Worm (Caenorhabditis elegans) whole organism, L1 larva: ENCODE measurements around the gene clec-170.

Experiments
- F16B12.6 ChIP-seq: fragments of 150-350 bp; optimal IDR thresholded peaks from 2 replicates; lab custom pipeline; 2014; ENCODE audit warnings: missing biosample characterization, missing genetic modification characterization
- aly-2 ChIP-seq: fragments of 150-350 bp; optimal IDR thresholded peaks from 2 replicates; lab custom pipeline; 2014; ENCODE audit warnings: missing biosample characterization, missing genetic modification characterization
- ama-1 ChIP-seq: fragments of 150-350 bp; optimal IDR thresholded peaks from 2 replicates; lab custom pipeline; 2014
- blmp-1 ChIP-seq: fragments of 150-350 bp; optimal IDR thresholded peaks from 2 replicates; lab custom pipeline; 2014; ENCODE audit warnings: missing biosample characterization, missing genetic modification characterization
- ceh-63 ChIP-seq: fragments of 200-800 bp; sonication (Bioruptor generic); optimal IDR thresholded peaks from 2 replicates; lab custom pipeline; 2018; ENCODE audit warnings: mild to moderate bottlenecking, missing genetic modification characterization, missing compliant biosample characterization
- ceh-82 ChIP-seq, 3 experiments: fragments of 150-350 bp in 1 of 3; sonication (generic microtip) in 2 of 3; optimal IDR thresholded peaks; 2 replicates each; lab custom pipeline; 2014 to 2017; ENCODE audit warnings: missing biosample characterization in 3 of 3, missing genetic modification characterization in 3 of 3
- ceh-88 ChIP-seq: fragments of 200-800 bp; sonication (Bioruptor generic); IDR thresholded peaks from 2 replicates; pipeline ENCODE4 v1.3.6; 2022; ENCODE audit warnings: missing genetic modification characterization, missing compliant biosample characterization
- ceh-90 ChIP-seq: sonication (generic microtip); optimal IDR thresholded peaks from 2 replicates; lab custom pipeline; 2016; ENCODE audit warnings: missing genetic modification characterization, missing compliant biosample characterization
- dsc-1 ChIP-seq: sonication (generic microtip); optimal IDR thresholded peaks from 2 replicates; lab custom pipeline; 2016; ENCODE audit warnings: mild to moderate bottlenecking, missing genetic modification characterization, missing compliant biosample characterization
- efl-1 ChIP-seq, 4 experiments: fragments of 150-350 bp; optimal IDR thresholded peaks in 3 of 4; peaks in 1 of 4; 1 replicate in 1 of 4; 2 replicates in 3 of 4; lab custom pipeline; 2014; ENCODE audit warnings: missing biosample characterization in 2 of 4, missing genetic modification characterization in 2 of 4, missing genetic modification reagents in 2 of 4
- egl-27 ChIP-seq, 2 experiments: fragments of 150-350 bp in 1 of 2; sonication (generic microtip); optimal IDR thresholded peaks; 3 replicates each; lab custom pipeline; 2017 to 2018; ENCODE audit warnings: missing biosample characterization in 2 of 2, missing genetic modification characterization in 2 of 2, missing genetic modification reagents in 2 of 2
- elt-2 ChIP-seq: sonication (generic microtip); optimal IDR thresholded peaks from 2 replicates; lab custom pipeline; 2016; ENCODE audit warnings: missing genetic modification characterization, mild to moderate bottlenecking, inconsistent platforms, missing compliant biosample characterization, missing genetic modification reagents
- elt-3 ChIP-seq, 6 experiments: fragments of 150-350 bp in 1 of 6; sonication (generic microtip); optimal IDR thresholded peaks; 2 replicates each; lab custom pipeline; 2017 to 2018; ENCODE audit warnings: missing biosample characterization in 6 of 6, missing genetic modification characterization in 6 of 6, inconsistent platforms in 1 of 6
- fkh-10 ChIP-seq: sonication (generic microtip); optimal IDR thresholded peaks from 2 replicates; lab custom pipeline; 2017; ENCODE audit warnings: missing biosample characterization, missing genetic modification reagents, missing genetic modification characterization
- fkh-4 ChIP-seq: sonication (generic microtip); optimal IDR thresholded peaks from 2 replicates; lab custom pipeline; 2016; ENCODE audit warnings: missing compliant biosample characterization, missing genetic modification characterization, borderline replicate concordance
- fkh-8 ChIP-seq: sonication (generic microtip); optimal IDR thresholded peaks from 2 replicates; lab custom pipeline; 2016; ENCODE audit warnings: mild to moderate bottlenecking, missing genetic modification characterization, missing compliant biosample characterization
- grh-1 ChIP-seq: fragments of 200-800 bp; sonication (Bioruptor generic); IDR thresholded peaks from 2 replicates; pipeline ENCODE4 v1.3.6; 2022; ENCODE audit warnings: missing genetic modification reagents, missing genetic modification characterization, missing compliant biosample characterization
- isw-1 ChIP-seq: fragments of 200-800 bp; sonication (Bioruptor generic); IDR thresholded peaks from 2 replicates; pipeline ENCODE4 v1.3.6; 2022; ENCODE audit warnings: missing genetic modification characterization, missing compliant biosample characterization
- jun-1 ChIP-seq: fragments of 150-350 bp; optimal IDR thresholded peaks from 2 replicates; lab custom pipeline; 2014; ENCODE audit warnings: missing biosample characterization, missing genetic modification reagents, missing genetic modification characterization
- lin-13 ChIP-seq: fragments of 150-350 bp; optimal IDR thresholded peaks from 2 replicates; lab custom pipeline; 2014; ENCODE audit warnings: missing biosample characterization, missing genetic modification reagents, missing genetic modification characterization
- lin-14 ChIP-seq: fragments of 200-800 bp; sonication (Bioruptor generic); optimal IDR thresholded peaks from 2 replicates; lab custom pipeline; 2018; ENCODE audit warnings: mild to moderate bottlenecking, missing genetic modification characterization, moderate library complexity, missing compliant biosample characterization
- lin-15B ChIP-seq: fragments of 150-350 bp; sonication (generic microtip); optimal IDR thresholded peaks from 3 replicates; lab custom pipeline; 2014; ENCODE audit warnings: missing biosample characterization, missing genetic modification characterization
- lin-35 ChIP-seq, 2 experiments: fragments of 150-350 bp; optimal IDR thresholded peaks; 2 replicates each; lab custom pipeline; 2014; ENCODE audit warnings: missing biosample characterization in 2 of 2, missing genetic modification characterization in 2 of 2, missing genetic modification reagents in 2 of 2
- lin-39 ChIP-seq: fragments of 150-350 bp; optimal IDR thresholded peaks from 2 replicates; lab custom pipeline; 2014; ENCODE audit warnings: missing biosample characterization, missing genetic modification reagents, missing genetic modification characterization
- lsy-2 ChIP-seq, 2 experiments: fragments of 150-350 bp; optimal IDR thresholded peaks; 2 replicates each; lab custom pipeline; 2014; ENCODE audit warnings: missing biosample characterization in 2 of 2, missing genetic modification characterization in 2 of 2
- mab-9 ChIP-seq: fragments of 200-800 bp; sonication (Bioruptor generic); IDR thresholded peaks from 2 replicates; pipeline ENCODE4 v1.3.6; 2022; ENCODE audit warnings: missing genetic modification reagents, missing genetic modification characterization, missing compliant biosample characterization
- mdl-1 ChIP-seq, 2 experiments: fragments of 150-350 bp; optimal IDR thresholded peaks; 2 replicates each; lab custom pipeline; 2014 to 2017; ENCODE audit warnings: missing biosample characterization in 2 of 2, missing genetic modification characterization in 2 of 2, inconsistent platforms in 1 of 2
- mef-2 ChIP-seq: fragments of 150-350 bp; optimal IDR thresholded peaks from 2 replicates; lab custom pipeline; 2014; ENCODE audit warnings: missing biosample characterization, missing genetic modification characterization
- mep-1 ChIP-seq: fragments of 150-350 bp; optimal IDR thresholded peaks from 2 replicates; lab custom pipeline; 2014; ENCODE audit warnings: missing biosample characterization, missing genetic modification characterization
- nhr-11 ChIP-seq: fragments of 150-350 bp; optimal IDR thresholded peaks from 2 replicates; lab custom pipeline; 2014; ENCODE audit warnings: missing biosample characterization, missing genetic modification characterization
- nhr-12 ChIP-seq: sonication (generic microtip); optimal IDR thresholded peaks from 2 replicates; lab custom pipeline; 2017; ENCODE audit warnings: missing biosample characterization, missing genetic modification characterization
- nhr-19 ChIP-seq: fragments of 200-800 bp; sonication (Bioruptor generic); conservative IDR thresholded peaks from 2 replicates; pipeline ENCODE4 v1.3.6; 2022; ENCODE audit warnings: missing genetic modification characterization, missing compliant biosample characterization
- nhr-20 ChIP-seq: sonication (generic microtip); optimal IDR thresholded peaks from 2 replicates; lab custom pipeline; 2016; ENCODE audit warnings: mild to moderate bottlenecking, missing genetic modification characterization, missing compliant biosample characterization
- nhr-28 ChIP-seq: fragments of 150-350 bp; optimal IDR thresholded peaks from 2 replicates; lab custom pipeline; 2014; ENCODE audit warnings: missing biosample characterization, missing genetic modification characterization
- nhr-47 ChIP-seq: sonication (generic microtip); optimal IDR thresholded peaks from 2 replicates; lab custom pipeline; 2016; ENCODE audit warnings: mild to moderate bottlenecking, missing genetic modification characterization, moderate library complexity, missing compliant biosample characterization
- nhr-76 ChIP-seq: sonication (generic microtip); optimal IDR thresholded peaks from 2 replicates; lab custom pipeline; 2017; ENCODE audit warnings: missing biosample characterization, missing genetic modification characterization
- nhr-90 ChIP-seq: sonication (generic microtip); optimal IDR thresholded peaks from 2 replicates; lab custom pipeline; 2016; ENCODE audit warnings: mild to moderate bottlenecking, missing genetic modification characterization, missing compliant biosample characterization; ENCODE audit not compliant: poor library complexity
- pax-3 ChIP-seq: fragments of 200-800 bp; sonication (Bioruptor generic); optimal IDR thresholded peaks from 2 replicates; lab custom pipeline; 2018; ENCODE audit warnings: mild to moderate bottlenecking, missing genetic modification characterization, moderate library complexity, missing compliant biosample characterization
- pqm-1 ChIP-seq: sonication (generic microtip); optimal IDR thresholded peaks from 3 replicates; lab custom pipeline; 2017; ENCODE audit warnings: missing biosample characterization, missing genetic modification characterization
- rnt-1 ChIP-seq: sonication (generic microtip); optimal IDR thresholded peaks from 2 replicates; lab custom pipeline; 2016; ENCODE audit warnings: mild to moderate bottlenecking, missing genetic modification characterization, moderate library complexity, missing compliant biosample characterization
- skn-1 ChIP-seq: fragments of 150-350 bp; optimal IDR thresholded peaks from 2 replicates; lab custom pipeline; 2014; ENCODE audit warnings: missing biosample characterization, missing genetic modification characterization
- snpc-4 ChIP-seq: fragments of 150-350 bp; optimal IDR thresholded peaks from 2 replicates; lab custom pipeline; 2014; ENCODE audit warnings: missing biosample characterization, missing genetic modification characterization
- sptf-1 ChIP-seq: fragments of 150-350 bp; optimal IDR thresholded peaks from 2 replicates; lab custom pipeline; 2014; ENCODE audit warnings: missing biosample characterization, missing genetic modification characterization
- swsn-7 ChIP-seq: sonication (generic microtip); optimal IDR thresholded peaks from 2 replicates; lab custom pipeline; 2016; ENCODE audit warnings: missing genetic modification characterization, missing compliant biosample characterization
- tbx-2 ChIP-seq: sonication (generic microtip); optimal IDR thresholded peaks from 2 replicates; lab custom pipeline; 2016; ENCODE audit warnings: missing genetic modification characterization, missing compliant biosample characterization
- tlp-1 ChIP-seq: fragments of 150-350 bp; optimal IDR thresholded peaks from 2 replicates; lab custom pipeline; 2014; ENCODE audit warnings: missing biosample characterization, missing genetic modification characterization
- vab-15 ChIP-seq: sonication (generic microtip); optimal IDR thresholded peaks from 2 replicates; lab custom pipeline; 2017; ENCODE audit warnings: missing genotype, mild to moderate bottlenecking, missing genetic modification characterization, missing compliant biosample characterization
- xbp-1 ChIP-seq: sonication (generic microtip); optimal IDR thresholded peaks from 2 replicates; lab custom pipeline; 2016; ENCODE audit warnings: missing genetic modification characterization, missing compliant biosample characterization
- zip-4 ChIP-seq: fragments of 200-800 bp; sonication (Bioruptor generic); optimal IDR thresholded peaks from 2 replicates; lab custom pipeline; 2018; ENCODE audit warnings: mild to moderate bottlenecking, missing genetic modification characterization, moderate library complexity, missing compliant biosample characterization
- ztf-11 ChIP-seq, 2 experiments: sonication (generic microtip); optimal IDR thresholded peaks; 2 replicates each; lab custom pipeline; 2016 to 2017; ENCODE audit warnings: missing genetic modification characterization in 2 of 2, missing biosample characterization in 1 of 2, missing compliant biosample characterization in 1 of 2
- ztf-4 ChIP-seq: fragments of 150-350 bp; optimal IDR thresholded peaks from 2 replicates; lab custom pipeline; 2014; ENCODE audit warnings: missing biosample characterization, missing genetic modification characterization

The clec-170 gene

ce11 chrIV:1266138-1266537, 528 bp upstream of the clec-170 start (continued):
- TF ChIP-seq ceh-88 (GFP tag; lab: Robert Waterston, UW) (no peak), fkh-8 (tag; lab: Kevin White, UChicago) (no peak), tlp-1 (tag; lab: Kevin White, UChicago) (no peak), lin-15B (tag; lab: Kevin White, UChicago) (no peak), lin-39 (no peak), fkh-10 (GFP tag; lab: Kevin White, UChicago) (no peak), nhr-28 (tag; lab: Kevin White, UChicago) (no peak), dsc-1 (tag; lab: Kevin White, UChicago) (no peak)

- TF ChIP-seq swsn-7 (peak; percentile 75), skn-1 (tag; lab: Kevin White, UChicago) (peak; percentile 76), efl-1 (optimal IDR thresholded peaks at IDR 0.05; lab: Kevin White, UChicago) (peak; percentile 84 to 90), efl-1 (GFP tag; optimal IDR thresholded peaks at IDR 0.05 in 1 of 2; lab: Kevin White, UChicago) (peak; percentile 88 to 98), mab-9 (GFP tag; lab: Robert Waterston, UW) (peak; percentile 36; the same call in 1 of the 2 replicates), pqm-1 (tag; lab: Kevin White, UChicago) (no peak), fkh-4 (tag; lab: Kevin White, UChicago) (no peak), isw-1 (GFP tag; lab: Robert Waterston, UW) (peak; percentile 60), ceh-82 (tag; optimal IDR thresholded peaks at IDR 0.05; lab: Kevin White, UChicago) (peak in 2 of 3 experiments; percentile 25 to 71), xbp-1 (tag; lab: Kevin White, UChicago) (peak; percentile 59), elt-3 (tag; optimal IDR thresholded peaks at IDR 0.05; lab: Kevin White, UChicago) (peak in 1 of 6 experiments; percentile 59), tbx-2 (peak; percentile 73), ceh-88 (GFP tag; lab: Robert Waterston, UW) (no peak), elt-2 (peak; percentile 50), ceh-63 (GFP tag; lab: Kevin White, UChicago) (no peak), nhr-47 (tag; lab: Kevin White, UChicago) (peak; percentile 85), nhr-12 (tag; lab: Kevin White, UChicago) (no peak), nhr-19 (GFP tag; lab: Robert Waterston, UW) (peak; percentile 40), egl-27 (tag; optimal IDR thresholded peaks at IDR 0.05; lab: Kevin White, UChicago) (no peak), lsy-2 (tag; optimal IDR thresholded peaks at IDR 0.05; lab: Kevin White, UChicago) (peak; percentile 67 to 73), zip-4 (peak; percentile 30), nhr-11 (tag; lab: Kevin White, UChicago) (peak; percentile 39), jun-1 (tag; lab: Kevin White, UChicago) (peak; percentile 59), dsc-1 (tag; lab: Kevin White, UChicago) (no peak), ama-1 (lab: Kevin White, UChicago) (peak; percentile 24), nhr-28 (tag; lab: Kevin White, UChicago) (no peak), snpc-4 (tag; lab: Kevin White, UChicago) (peak; percentile 43), F16B12.6 (tag; lab: Kevin White, UChicago) (peak; percentile 14), lin-14 (peak; percentile 79), grh-1 (no peak), mef-2 (no peak), aly-2 (tag; lab: Kevin White, UChicago) (no peak), mep-1 (tag; lab: Kevin White, UChicago) (peak; percentile 67), ztf-11 (tag; optimal IDR thresholded peaks at IDR 0.05; lab: Kevin White, UChicago) (peak in 1 of 2 experiments; percentile 24), nhr-20 (tag; lab: Kevin White, UChicago) (peak; percentile 63), pax-3 (tag; lab: Kevin White, UChicago) (peak; percentile 7), mdl-1 (tag; optimal IDR thresholded peaks at IDR 0.05; lab: Kevin White, UChicago) (peak; percentile 89 to 98), nhr-90 (peak; percentile 4), lin-35 (GFP tag; optimal IDR thresholded peaks at IDR 0.05; lab: Kevin White, UChicago) (peak; percentile 86 to 92), ztf-4 (tag; lab: Kevin White, UChicago) (peak; percentile 1), vab-15 (tag; lab: Kevin White, UChicago) (no peak), nhr-76 (no peak), sptf-1 (tag; lab: Kevin White, UChicago) (no peak), lin-13 (peak; percentile 52), blmp-1 (tag; lab: Kevin White, UChicago) (peak; percentile 19), rnt-1 (tag; lab: Kevin White, UChicago) (peak; percentile 74), ceh-90 (tag; lab: Kevin White, UChicago) (no peak)
Measured at ce11 chrIV:1274583-1274982, 7.9 kb downstream of the clec-170 start, which contains the start of gene C09E9.1. Gene C09E9.1 (plus strand): TSS chrIV:1274868.
